Worm (Caenorhabditis elegans) whole organism, mixed stage, embryonic: ENCODE results near the gene F59A6.11.

Source experiments
- M03D4.4 ChIP-seq: sonication (generic microtip); optimal IDR thresholded peaks from 2 replicates; lab custom pipeline; 2017; ENCODE audit warnings: mild to moderate bottlenecking, missing genetic modification characterization, missing compliant biosample characterization
- blmp-1 ChIP-seq: fragments of 150-350 bp; optimal IDR thresholded peaks from 2 replicates; lab custom pipeline; 2014; ENCODE audit warnings: missing biosample characterization, missing genetic modification characterization
- ces-1 ChIP-seq: fragments of 150-350 bp; optimal IDR thresholded peaks from 2 replicates; lab custom pipeline; 2014; ENCODE audit warnings: missing biosample characterization, missing genetic modification reagents, missing genetic modification characterization
- elt-3 ChIP-seq: fragments of 150-350 bp; optimal IDR thresholded peaks from 2 replicates; lab custom pipeline; 2014; ENCODE audit warnings: missing biosample characterization, missing genetic modification characterization
- ham-2 ChIP-seq: fragments of 200-800 bp; sonication (Bioruptor generic); optimal IDR thresholded peaks from 2 replicates; lab custom pipeline; 2018; ENCODE audit warnings: mild to moderate bottlenecking, missing genetic modification characterization, missing compliant biosample characterization
- nhr-76 ChIP-seq: sonication (generic microtip); optimal IDR thresholded peaks from 2 replicates; lab custom pipeline; 2017; ENCODE audit warnings: missing biosample characterization, missing genetic modification characterization
- pha-4 ChIP-seq: fragments of 150-350 bp; optimal IDR thresholded peaks from 2 replicates; lab custom pipeline; 2018; ENCODE audit warnings: missing biosample characterization, missing genetic modification reagents, missing genetic modification characterization
- sptf-1 ChIP-seq: sonication (generic microtip); optimal IDR thresholded peaks from 2 replicates; lab custom pipeline; 2017; ENCODE audit warnings: mild to moderate bottlenecking, missing genetic modification characterization, moderate library complexity, missing compliant biosample characterization
- unc-62 ChIP-seq: fragments of 150-350 bp; optimal IDR thresholded peaks from 2 replicates; lab custom pipeline; 2014; ENCODE audit warnings: missing biosample characterization, missing genetic modification reagents, missing genetic modification characterization

DNA sequence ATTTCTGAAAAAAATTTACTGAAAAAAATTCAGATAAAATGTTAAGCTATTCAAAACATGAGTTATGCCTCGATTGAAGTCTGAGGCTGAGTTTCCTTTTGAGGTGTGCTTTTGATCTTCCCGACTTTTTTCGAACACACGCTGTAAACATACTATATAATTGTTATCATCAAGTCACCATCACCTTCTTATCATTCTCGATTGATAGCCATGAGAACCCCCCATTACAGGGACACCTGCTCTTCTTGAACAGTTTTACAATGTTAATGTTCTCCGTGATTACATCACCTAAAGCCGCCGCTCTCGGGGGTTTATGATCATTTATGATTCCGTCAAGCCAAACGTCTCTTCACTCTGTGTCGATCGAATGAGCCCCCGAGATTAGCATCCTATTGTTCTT lies 14.4 kb downstream of the F59A6.11 start:
- TF ChIP-seq elt-3 (tag; lab: Kevin White, UChicago) (no peak), unc-62 (GFP tag; lab: Kevin White, UChicago) (no peak), pha-4 (tag; lab: Kevin White, UChicago) (no peak), ham-2 (GFP tag; lab: Kevin White, UChicago) (no peak), nhr-76 (tag; lab: Kevin White, UChicago) (no peak), blmp-1 (no peak), M03D4.4 (tag; lab: Kevin White, UChicago) (no peak), ces-1 (no peak), sptf-1 (tag; lab: Kevin White, UChicago) (no peak)
